In the genomic region with DNA sequence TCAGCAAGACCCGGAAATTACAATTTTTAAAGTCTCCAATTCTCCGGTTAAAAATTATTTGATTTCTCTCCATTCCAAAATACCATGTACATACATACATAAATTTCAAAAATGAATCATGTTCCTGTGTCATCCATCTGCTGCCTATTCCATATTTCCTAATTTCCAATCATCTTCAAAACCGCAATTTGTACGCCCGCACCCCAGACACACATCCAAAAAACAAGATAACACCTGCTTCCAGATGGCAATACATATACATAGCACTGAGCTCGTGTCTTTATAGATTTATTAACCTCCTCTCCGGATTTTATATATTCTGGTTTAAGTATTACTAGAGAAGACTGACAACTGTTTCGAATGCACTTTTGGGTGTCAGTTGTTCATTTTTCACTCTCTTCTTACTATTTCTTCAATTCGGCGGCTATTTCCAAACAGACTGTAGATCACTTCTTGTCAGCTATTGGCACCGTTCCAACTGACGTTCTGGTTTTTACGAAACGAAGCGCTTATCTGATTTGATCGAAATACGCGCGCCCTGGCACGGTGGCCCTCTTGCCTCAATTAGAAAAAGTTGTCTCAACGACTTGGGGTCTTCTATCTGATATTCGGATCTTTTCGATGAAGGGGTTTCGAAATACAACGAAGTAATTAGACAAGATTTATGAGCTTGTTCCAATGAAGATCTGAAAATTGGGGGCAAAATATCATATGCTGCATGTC, we compare ENCODE assay signal across 1 worm cellular context.
TF ChIP-seq lines count a peak whose summit lies in the region.

No protein-coding gene starts in this region.

TF ChIP-seq in whole organism, L1 larva, 84 proteins besides CTCF, POLR2A, EP300 and RAD21 (continued from another document):
- TF ChIP-seq ceh-82 (tag; optimal IDR thresholded peaks at IDR 0.05; lab: Kevin White, UChicago) (no peak), unc-30 (tag; optimal IDR thresholded peaks at IDR 0.05; lab: Kevin White, UChicago) (no peak), ztf-11 (tag; optimal IDR thresholded peaks at IDR 0.05; lab: Kevin White, UChicago) (peak in 1 of 2 experiments; percentile 87), ceh-63 (GFP tag; optimal IDR thresholded peaks at IDR 0.05; lab: Kevin White, UChicago) (no peak), xbp-1 (tag; optimal IDR thresholded peaks at IDR 0.05; lab: Kevin White, UChicago) (no peak), snpc-4 (tag; optimal IDR thresholded peaks at IDR 0.05; lab: Kevin White, UChicago) (no peak), tbx-2 (tag; optimal IDR thresholded peaks at IDR 0.05; lab: Kevin White, UChicago) (peak; percentile 58), mef-2 (tag; optimal IDR thresholded peaks at IDR 0.05; lab: Kevin White, UChicago) (no peak), sptf-1 (tag; optimal IDR thresholded peaks at IDR 0.05; lab: Kevin White, UChicago) (no peak), ceh-8 (GFP tag; optimal IDR thresholded peaks at IDR 0.05; lab: Kevin White, UChicago) (no peak)
